Fruit fly (Drosophila melanogaster): Measurements from ENCODE around the gene Grx1.

Grx1 gene

dm6 chr3L:18890283-18891175 lies 21.5 kb downstream of the Grx1 start, which contains the start of gene CG3961 (continued):
- TF ChIP-seq MBD-R2 (GFP tag; IDR thresholded peaks at IDR 0.05) (peak; percentile 44; the same call in 1 of the 2 replicates), Opbp (GFP tag; IDR thresholded peaks at IDR 0.05; ENCODE audit: partially characterized antibody) (no peak), jumu (GFP tag; optimal IDR thresholded peaks at IDR 0.05) (peak; percentile 75), Dbx (GFP tag; IDR thresholded peaks at IDR 0.05) (peak; percentile 80), CG31388 (GFP tag; optimal IDR thresholded peaks at IDR 0.05) (peak; percentile 81), CG10274 (GFP tag; optimal IDR thresholded peaks at IDR 0.05) (peak; percentile 83), H2.0 (GFP tag; IDR thresholded peaks at IDR 0.05) (peak; percentile 88), Ptx1 (GFP tag; IDR thresholded peaks at IDR 0.05) (peak; percentile 96), tup (GFP tag; optimal IDR thresholded peaks at IDR 0.05) (peak; percentile 78), lola (GFP tag; optimal IDR thresholded peaks at IDR 0.05) (peak in 1 of 3 experiments; percentile 100), HmgD (GFP tag; optimal IDR thresholded peaks at IDR 0.05) (peak; percentile 3), CG4854 (GFP tag; optimal IDR thresholded peaks at IDR 0.05) (peak; percentile 84), CG14014 (GFP tag; IDR thresholded peaks at IDR 0.05) (peak; percentile 88), HLH54F (GFP tag; optimal IDR thresholded peaks at IDR 0.05) (peak; percentile 75), GATAe (GFP tag; conservative IDR thresholded peaks at IDR 0.05) (peak; percentile 66), Blimp-1 (GFP tag; optimal IDR thresholded peaks at IDR 0.05) (peak; percentile 97), fd64A (GFP tag; optimal IDR thresholded peaks at IDR 0.05) (peak; percentile 90), ttk (GFP tag; IDR thresholded peaks at IDR 0.05) (peak; percentile 94), Bdp1 (GFP tag; optimal IDR thresholded peaks at IDR 0.05) (peak; percentile 80), CG30403 (GFP tag; optimal IDR thresholded peaks at IDR 0.05) (peak; percentile 99), Hmr (GFP tag; optimal IDR thresholded peaks at IDR 0.05) (peak; percentile 98), Doc3 (GFP tag; IDR thresholded peaks at IDR 0.05; ENCODE audit: partially characterized antibody) (no peak), Lhr (GFP tag; optimal IDR thresholded peaks at IDR 0.05) (peak; percentile 95), CG3995 (GFP tag; optimal IDR thresholded peaks at IDR 0.05) (peak; percentile 36), Rfx (GFP tag; IDR thresholded peaks at IDR 0.05) (peak; percentile 82; the same call in 1 of the 2 replicates), CG33213 (GFP tag; optimal IDR thresholded peaks at IDR 0.05) (peak; percentile 55), CG3407 (GFP tag; optimal IDR thresholded peaks at IDR 0.05) (peak; percentile 97), sens (GFP tag) (peak; percentile 99), salm (tag; optimal IDR thresholded peaks at IDR 0.05) (peak; percentile 97), CG18011 (GFP tag; optimal IDR thresholded peaks at IDR 0.05) (peak; percentile 82), tio (GFP tag; optimal IDR thresholded peaks at IDR 0.05) (peak; percentile 99), CG7928 (GFP tag; optimal IDR thresholded peaks at IDR 0.05) (peak; percentile 73), Trl (optimal IDR thresholded peaks at IDR 0.05) (peak; percentile 79 to 92), Trl (GFP tag; optimal IDR thresholded peaks at IDR 0.05) (peak; percentile 83), danr (GFP tag; IDR thresholded peaks at IDR 0.05) (peak; percentile 90), chm (GFP tag; IDR thresholded peaks at IDR 0.05) (peak; percentile 83; the same call in 1 of the 2 replicates), CG32772 (GFP tag; IDR thresholded peaks at IDR 0.05) (peak; percentile 93), CG18619 (GFP tag; optimal IDR thresholded peaks at IDR 0.05) (peak; percentile 98), CG3163 (GFP tag; optimal IDR thresholded peaks at IDR 0.05) (peak; percentile 72), gcm (GFP tag; optimal IDR thresholded peaks at IDR 0.05) (peak; percentile 99), CG2199 (GFP tag; IDR thresholded peaks at IDR 0.05) (0 out of 3 replicates have a peak, but pooled peaks have one; percentile 8), CG34224 (GFP tag; IDR thresholded peaks at IDR 0.05; ENCODE audit: partially characterized antibody) (peak; percentile 8; the same call in 1 of the 3 replicates), D19B (GFP tag; optimal IDR thresholded peaks at IDR 0.05) (peak; percentile 84), dm (GFP tag; optimal IDR thresholded peaks at IDR 0.05) (peak; percentile 85), CG6654 (GFP tag; optimal IDR thresholded peaks at IDR 0.05) (peak; percentile 89), Kr (GFP tag; optimal IDR thresholded peaks at IDR 0.05) (peak; percentile 19), Camta (GFP tag; optimal IDR thresholded peaks at IDR 0.05) (peak; percentile 90), CG10979 (tag; optimal IDR thresholded peaks at IDR 0.05) (peak; percentile 99)
